Fruit fly (Drosophila melanogaster): Measurements from ENCODE around the gene C3G.
A peak's percentile ranks its signal among the peaks of the same experiment; 100 is the strongest.

The C3G gene

DNA sequence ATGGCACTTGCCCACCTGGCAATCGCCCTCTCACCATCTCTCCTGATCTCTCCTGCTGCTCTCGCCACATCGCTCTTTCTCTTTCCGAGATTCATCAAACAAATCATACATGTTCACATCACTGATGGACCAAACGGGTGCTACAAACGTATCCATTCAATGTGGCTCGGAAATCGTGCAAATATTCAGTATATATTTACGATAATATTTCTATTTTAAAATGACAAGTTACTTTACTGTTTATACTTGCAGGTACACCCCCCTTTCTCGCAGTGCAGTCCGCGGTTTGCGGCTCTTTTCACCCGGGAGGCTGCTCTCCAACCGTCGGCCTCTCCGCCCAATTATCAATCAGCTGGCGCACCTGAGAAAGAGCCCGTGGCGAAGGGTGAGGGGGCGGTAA lies 11.9 kb downstream of the C3G start (continued):
- TF ChIP-seq CG1792 (GFP tag; optimal IDR thresholded peaks at IDR 0.05) = no peak
- 0 out of 2 replicates have a peak, but pooled peaks have one; percentile 17 for TF ChIP-seq Nf-YA (GFP tag; IDR thresholded peaks at IDR 0.05)
- TF ChIP-seq slbo (GFP tag; IDR thresholded peaks at IDR 0.05) = peak; percentile 54
- no peak for TF ChIP-seq pb (GFP tag; optimal IDR thresholded peaks at IDR 0.05)
- TF ChIP-seq gcm2 (GFP tag; optimal IDR thresholded peaks at IDR 0.05) = no peak
- no peak for TF ChIP-seq ssp (GFP tag; IDR thresholded peaks at IDR 0.05)
- TF ChIP-seq BEAF-32 (GFP tag; optimal IDR thresholded peaks at IDR 0.05) = no peak
- no peak for TF ChIP-seq ac (GFP tag; optimal IDR thresholded peaks at IDR 0.05)
- TF ChIP-seq z (GFP tag; IDR thresholded peaks at IDR 0.05) = no peak
- no peak for TF ChIP-seq btn (GFP tag; optimal IDR thresholded peaks at IDR 0.05)
- TF ChIP-seq schlank (tag; optimal IDR thresholded peaks at IDR 0.05) = no peak
- TF ChIP-seq CG15696 (tag; optimal IDR thresholded peaks at IDR 0.05) = no peak
- no peak; the same call in 1 of the 2 replicates for TF ChIP-seq sob (GFP tag; IDR thresholded peaks at IDR 0.05)
- peak; percentile 25; the same call in 1 of the 2 replicates for TF ChIP-seq esg (GFP tag; conservative IDR thresholded peaks at IDR 0.05)
- TF ChIP-seq CG32532 (GFP tag; IDR thresholded peaks at IDR 0.05) = peak; percentile 54; the same call in 1 of the 2 replicates
- peak; percentile 57; the same call in 1 of the 2 replicates for TF ChIP-seq CG32767 (GFP tag; IDR thresholded peaks at IDR 0.05)
- peak; percentile 32 for TF ChIP-seq CG10209 (GFP tag; optimal IDR thresholded peaks at IDR 0.05)
- peak; percentile 38; the same call in 1 of the 2 replicates for TF ChIP-seq lmd (GFP tag; IDR thresholded peaks at IDR 0.05)
- TF ChIP-seq CG15601 (tag; optimal IDR thresholded peaks at IDR 0.05) = no peak
- no peak for TF ChIP-seq Dad (GFP tag; optimal IDR thresholded peaks at IDR 0.05)
- no peak for TF ChIP-seq Mad (GFP tag; optimal IDR thresholded peaks at IDR 0.05)
- TF ChIP-seq Dek (tag; optimal IDR thresholded peaks at IDR 0.05) = no peak
- no peak for TF ChIP-seq CG11695 (GFP tag; IDR thresholded peaks at IDR 0.05)
- TF ChIP-seq Hey (tag; optimal IDR thresholded peaks at IDR 0.05) = no peak
- TF ChIP-seq CG2712 (tag; optimal IDR thresholded peaks at IDR 0.05) = no peak
- peak; percentile 17 for TF ChIP-seq CG2120 (GFP tag; optimal IDR thresholded peaks at IDR 0.05)
- TF ChIP-seq CG4282 (GFP tag; optimal IDR thresholded peaks at IDR 0.05) = no peak
- no peak for TF ChIP-seq CG8281 (tag; optimal IDR thresholded peaks at IDR 0.05)
- no peak for TF ChIP-seq pnt (GFP tag; optimal IDR thresholded peaks at IDR 0.05)
- TF ChIP-seq MBD-R2 (GFP tag; IDR thresholded peaks at IDR 0.05) = no peak
- no peak for TF ChIP-seq CG11093 (GFP tag; IDR thresholded peaks at IDR 0.05)
- TF ChIP-seq CG4730 (GFP tag; IDR thresholded peaks at IDR 0.05) = no peak
- 0 out of 2 replicates have a peak, but pooled peaks have one; percentile 17 for TF ChIP-seq ara (GFP tag; IDR thresholded peaks at IDR 0.05)
- peak; percentile 71; the same call in 2 of the 3 replicates for TF ChIP-seq ci (GFP tag; IDR thresholded peaks at IDR 0.05)
- TF ChIP-seq prd (optimal IDR thresholded peaks at IDR 0.05) = no peak
- TF ChIP-seq prd (GFP tag; IDR thresholded peaks at IDR 0.05) = peak; percentile 35; the same call in 1 of the 3 replicates
- TF ChIP-seq chif (GFP tag; optimal IDR thresholded peaks at IDR 0.05) = no peak
- TF ChIP-seq zfh1 (GFP tag; IDR thresholded peaks at IDR 0.05) = peak; percentile 45; the same call in 1 of the 3 replicates
- TF ChIP-seq CG7928 (GFP tag; optimal IDR thresholded peaks at IDR 0.05) = no peak
- no peak for TF ChIP-seq Dip2 (GFP tag; IDR thresholded peaks at IDR 0.05)
- TF ChIP-seq H15 (GFP tag; IDR thresholded peaks at IDR 0.05) = no peak
- TF ChIP-seq nau (GFP tag; optimal IDR thresholded peaks at IDR 0.05) = no peak
- TF ChIP-seq CG8924 (tag; optimal IDR thresholded peaks at IDR 0.05) = no peak
- no peak for TF ChIP-seq Six4 (GFP tag; optimal IDR thresholded peaks at IDR 0.05)
- no peak for TF ChIP-seq tap (tag; optimal IDR thresholded peaks at IDR 0.05)
- TF ChIP-seq Drgx (GFP tag; IDR thresholded peaks at IDR 0.05) = peak; percentile 87
- no peak for TF ChIP-seq CG6791 (GFP tag; IDR thresholded peaks at IDR 0.05; ENCODE audit: partially characterized antibody)
- TF ChIP-seq CG17328 (GFP tag; IDR thresholded peaks at IDR 0.05) = no peak
- no peak for TF ChIP-seq Sry-β (GFP tag; optimal IDR thresholded peaks at IDR 0.05)
- no peak for TF ChIP-seq CG30020 (tag; optimal IDR thresholded peaks at IDR 0.05)
- no peak for TF ChIP-seq MTF-1 (GFP tag; optimal IDR thresholded peaks at IDR 0.05; ENCODE audit: borderline replicate concordance)
- no peak for TF ChIP-seq unc-4 (GFP tag; IDR thresholded peaks at IDR 0.05; ENCODE audit: partially characterized antibody)

Data from whole organism, embryonic.